Fruit fly (Drosophila melanogaster): Measurements from ENCODE around the gene CG11977.

The CG11977 gene

dm6 chr3R:8997397-8997796 is at the start of gene CG11977:
Gene CG11977, plus strand, starts transcription at chr3R:8997697.
- TF ChIP-seq CG17801 (GFP tag; optimal IDR thresholded peaks at IDR 0.05; ENCODE audit: partially characterized antibody) = no peak

- no peak for TF ChIP-seq CG17801 (GFP tag; optimal IDR thresholded peaks at IDR 0.05; ENCODE audit: partially characterized antibody)
Measured at dm6 chr3R:8947757-8948428, 49.6 kb upstream of the CG11977 start.

DNA sequence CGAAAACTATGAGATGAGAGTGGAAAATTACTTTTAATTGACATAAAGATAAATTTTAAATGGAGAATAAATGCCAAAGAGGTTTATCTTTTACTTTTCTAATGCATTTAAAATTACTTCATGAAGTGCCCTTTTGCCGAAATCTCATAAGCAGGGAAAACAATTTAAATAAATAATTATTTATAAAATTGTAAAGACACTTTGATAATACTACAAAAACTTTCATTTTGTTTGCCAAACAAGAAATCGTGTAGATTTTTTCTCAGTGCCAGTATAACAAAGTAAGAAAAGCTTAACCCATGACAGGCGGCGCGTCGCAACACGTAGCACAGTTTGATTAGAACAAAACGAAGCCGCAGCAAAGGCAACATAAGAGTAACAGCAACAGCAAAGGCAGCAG is 48.6 kb upstream of the CG11977 start:
- TF ChIP-seq CG17801 (GFP tag; optimal IDR thresholded peaks at IDR 0.05; ENCODE audit: partially characterized antibody) = no peak

dm6 chr3R:8949334-8950066 is 48.0 kb upstream of the CG11977 start:
- no peak for TF ChIP-seq CG17801 (GFP tag; optimal IDR thresholded peaks at IDR 0.05; ENCODE audit: partially characterized antibody)

- no peak for TF ChIP-seq CG17801 (GFP tag; optimal IDR thresholded peaks at IDR 0.05; ENCODE audit: partially characterized antibody)
Measured at dm6 chr3R:8954515-8955358, 42.8 kb upstream of the CG11977 start.

DNA sequence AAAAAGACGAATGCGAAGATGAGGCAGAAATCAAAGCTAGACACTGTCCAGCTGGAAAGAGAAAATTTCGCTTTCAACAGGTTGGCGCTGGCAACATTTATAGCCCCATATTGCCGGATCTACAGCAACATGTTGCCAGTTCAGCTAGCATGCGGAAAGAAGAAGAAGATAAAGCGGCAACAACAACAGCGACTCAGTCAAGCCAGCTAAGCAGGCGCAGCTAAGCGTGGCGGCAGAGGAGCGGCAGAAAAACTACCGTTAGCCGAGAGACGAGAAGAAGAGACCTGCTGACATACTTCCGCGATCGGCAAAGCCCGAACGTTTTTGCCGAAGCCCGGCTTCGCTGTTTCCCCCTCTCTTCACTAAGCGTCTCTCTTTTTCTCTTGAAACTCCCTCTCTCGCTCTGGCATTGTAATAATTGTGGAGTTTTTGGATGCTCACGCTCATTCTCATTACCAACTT is 42.1 kb upstream of the CG11977 start:
- no peak for TF ChIP-seq CG17801 (GFP tag; optimal IDR thresholded peaks at IDR 0.05; ENCODE audit: partially characterized antibody)

dm6 chr3R:8956333-8956732 is 41.2 kb upstream of the CG11977 start:
- TF ChIP-seq CG17801 (GFP tag; optimal IDR thresholded peaks at IDR 0.05; ENCODE audit: partially characterized antibody) = no peak

- no peak for TF ChIP-seq CG17801 (GFP tag; optimal IDR thresholded peaks at IDR 0.05; ENCODE audit: partially characterized antibody)
Measured at dm6 chr3R:8957739-8958138, 39.8 kb upstream of the CG11977 start.

DNA sequence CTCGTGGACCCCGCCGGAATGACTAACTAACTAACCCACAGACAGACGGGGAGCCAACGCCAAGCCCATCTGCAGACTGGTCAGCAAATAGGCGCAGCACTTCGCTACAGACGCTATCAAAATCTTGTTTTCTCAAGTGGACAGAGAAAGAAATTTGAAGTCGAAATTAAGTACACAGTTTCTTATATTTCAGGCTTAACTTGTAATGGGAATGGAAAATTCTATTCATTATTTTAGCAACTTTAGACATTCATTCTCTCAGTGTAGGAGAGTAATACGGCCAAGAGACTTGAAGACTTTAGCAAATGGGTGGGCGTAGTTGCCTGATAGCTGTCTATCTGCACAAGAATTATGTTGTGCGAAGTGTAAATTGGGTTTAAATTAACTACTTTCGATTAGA is 39.2 kb upstream of the CG11977 start:
- no peak for TF ChIP-seq CG17801 (GFP tag; optimal IDR thresholded peaks at IDR 0.05; ENCODE audit: partially characterized antibody)

DNA sequence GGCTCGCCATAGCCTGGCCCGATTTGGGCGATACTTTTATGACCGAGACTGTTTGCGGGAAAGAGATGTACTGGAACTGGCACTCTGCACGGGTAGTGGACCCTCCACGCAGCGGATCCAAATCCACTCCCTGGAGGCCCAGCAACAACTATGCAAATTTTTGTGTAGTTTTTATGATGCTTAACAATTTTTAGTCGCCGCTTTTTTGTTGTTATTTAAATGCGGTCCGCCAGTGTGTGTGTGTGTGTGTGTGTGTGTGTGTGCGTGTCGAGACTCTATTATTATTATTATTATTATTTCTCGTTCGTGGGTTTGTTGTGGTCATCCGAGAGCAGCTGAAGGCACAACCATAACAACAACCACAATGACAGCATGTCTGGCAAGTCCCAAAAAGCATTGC is 38.3 kb upstream of the CG11977 start:
- TF ChIP-seq CG17801 (GFP tag; optimal IDR thresholded peaks at IDR 0.05; ENCODE audit: partially characterized antibody) = no peak

- no peak for TF ChIP-seq CG17801 (GFP tag; optimal IDR thresholded peaks at IDR 0.05; ENCODE audit: partially characterized antibody)
Measured at dm6 chr3R:8960329-8960728, 37.2 kb upstream of the CG11977 start.

DNA sequence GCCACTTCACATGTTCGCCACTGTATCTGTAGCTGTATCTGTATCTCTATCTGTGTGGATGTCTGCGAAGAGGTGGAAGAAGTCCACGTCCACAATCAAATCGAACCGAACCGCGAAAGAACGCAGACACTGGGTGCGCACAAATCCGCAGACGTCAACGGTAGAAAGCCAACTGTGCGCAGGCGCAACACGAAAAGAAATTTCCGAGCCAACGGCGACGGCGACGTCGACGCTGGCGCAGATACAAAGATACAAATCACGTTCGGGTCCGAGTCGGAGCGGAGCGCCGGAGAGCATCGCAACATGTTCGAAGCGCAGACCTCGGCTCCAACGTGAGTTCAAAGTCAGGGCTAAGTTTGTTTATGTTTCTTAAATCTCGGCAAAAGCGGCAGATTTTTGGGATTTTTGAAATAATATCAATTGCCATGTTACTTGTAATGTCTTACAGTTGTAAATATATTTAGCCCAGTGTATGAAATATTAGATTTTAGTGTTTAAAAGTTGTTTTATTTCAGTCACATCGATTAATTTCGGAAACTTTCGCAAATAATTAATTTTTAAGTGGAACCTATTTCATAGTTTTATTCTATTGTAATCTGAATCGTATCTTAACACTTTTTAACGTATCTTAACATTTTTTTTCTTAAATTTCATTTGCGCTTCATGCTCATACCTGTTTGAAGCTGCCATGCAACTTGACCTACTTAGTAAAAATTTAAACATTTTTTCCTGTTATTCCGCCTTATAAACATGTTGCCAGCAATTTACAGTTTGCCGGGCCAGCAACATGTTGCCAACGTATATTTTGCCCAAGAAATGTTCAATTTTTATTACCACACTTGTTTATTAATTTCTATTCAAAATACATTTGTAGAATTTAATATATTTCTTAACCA is 34.4 kb upstream of the CG11977 start, which contains the start of gene ich:
Gene ich (minus strand): TSS at position 178 of the 896 bp plus-strand sequence.
- TF ChIP-seq CG17801 (GFP tag; optimal IDR thresholded peaks at IDR 0.05; ENCODE audit: partially characterized antibody) = no peak

dm6 chr3R:8963756-8964342 is 33.6 kb upstream of the CG11977 start:
- no peak for TF ChIP-seq CG17801 (GFP tag; optimal IDR thresholded peaks at IDR 0.05; ENCODE audit: partially characterized antibody)

DNA sequence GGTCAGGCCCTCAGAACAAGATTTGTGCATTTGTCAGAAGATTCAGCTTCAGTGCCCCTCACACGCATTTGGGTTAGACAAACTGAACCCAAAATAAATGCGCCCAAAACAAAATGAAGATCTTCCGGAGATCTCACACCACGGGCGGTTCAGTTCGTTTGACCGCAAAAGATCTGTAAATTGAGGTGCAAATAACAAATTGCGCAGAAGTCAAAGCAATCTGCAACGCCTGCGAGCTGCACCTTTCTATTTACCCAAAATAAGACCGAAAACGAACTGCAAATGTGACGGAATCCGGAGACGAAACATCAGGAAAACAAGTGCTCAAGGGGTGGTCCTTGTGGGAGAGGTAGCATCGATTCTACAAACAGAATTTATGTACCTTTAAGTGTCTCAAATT is 32.0 kb upstream of the CG11977 start:
- TF ChIP-seq CG17801 (GFP tag; optimal IDR thresholded peaks at IDR 0.05; ENCODE audit: partially characterized antibody) = no peak
